Worm (Caenorhabditis elegans) whole organism, young adult: Measurements from ENCODE around the gene F26D2.14.

Experiments used
- B0019.2 ChIP-seq: fragments of 200-800 bp; sonication (Bioruptor generic); conservative IDR thresholded peaks from 2 replicates; pipeline ENCODE4 v1.3.6; 2022; ENCODE audit warnings: missing genetic modification reagents, missing genetic modification characterization, missing compliant biosample characterization
- B0261.1 ChIP-seq: sonication (generic microtip); optimal IDR thresholded peaks from 2 replicates; lab custom pipeline; 2016; ENCODE audit warnings: mild to moderate bottlenecking, missing genetic modification characterization, moderate library complexity, missing compliant biosample characterization
- C06A6.2 ChIP-seq: fragments of 200-800 bp; sonication (Bioruptor generic); conservative IDR thresholded peaks from 2 replicates; pipeline ENCODE4 v1.3.6; 2022; ENCODE audit warnings: missing genetic modification characterization, missing compliant biosample characterization
- C17E4.6 ChIP-seq: fragments of 200-800 bp; sonication (Bioruptor generic); IDR thresholded peaks from 2 replicates; pipeline ENCODE4 v1.3.6; 2022; ENCODE audit warnings: missing genetic modification reagents, missing genetic modification characterization, missing compliant biosample characterization
- F10E7.11 ChIP-seq: sonication (generic microtip); optimal IDR thresholded peaks from 2 replicates; lab custom pipeline; 2017; ENCODE audit warnings: mild to moderate bottlenecking, missing genetic modification characterization, moderate library complexity, missing compliant biosample characterization
- F22D6.2 ChIP-seq: sonication (generic microtip); optimal IDR thresholded peaks from 2 replicates; lab custom pipeline; 2016; ENCODE audit warnings: mild to moderate bottlenecking, missing genetic modification characterization, missing compliant biosample characterization
- F39B2.1 ChIP-seq: fragments of 200-800 bp; sonication (Bioruptor generic); IDR thresholded peaks from 2 replicates; pipeline ENCODE4 v1.3.6; 2022; ENCODE audit warnings: missing genetic modification reagents, missing genetic modification characterization, missing compliant biosample characterization
- F57A8.1 ChIP-seq: fragments of 200-800 bp; sonication (Bioruptor generic); optimal IDR thresholded peaks from 2 replicates; lab custom pipeline; 2018; ENCODE audit warnings: mild to moderate bottlenecking, missing genetic modification characterization, moderate library complexity, missing compliant biosample characterization
- K11D2.4 ChIP-seq: fragments of 200-800 bp; sonication (Bioruptor generic); IDR thresholded peaks from 2 replicates; pipeline ENCODE4 v1.3.6; 2022; ENCODE audit warnings: missing genetic modification reagents, missing genetic modification characterization, missing compliant biosample characterization
- T07F8.4 ChIP-seq: sonication (generic microtip); optimal IDR thresholded peaks from 2 replicates; lab custom pipeline; 2016; ENCODE audit warnings: mild to moderate bottlenecking, missing genetic modification characterization, moderate library complexity, missing compliant biosample characterization
- Y53F4B.3 ChIP-seq: fragments of 200-800 bp; sonication (Bioruptor generic); IDR thresholded peaks from 2 replicates; pipeline ENCODE4 v1.3.6; 2022; ENCODE audit warnings: missing genetic modification reagents, missing genetic modification characterization, missing compliant biosample characterization
- Y53G8AR.9 ChIP-seq: fragments of 200-800 bp; sonication (Bioruptor generic); conservative IDR thresholded peaks from 2 replicates; pipeline ENCODE4 v1.3.6; 2022; ENCODE audit warnings: missing genetic modification reagents, missing genetic modification characterization, missing compliant biosample characterization
- Y79H2A.3 ChIP-seq: fragments of 200-800 bp; sonication (Bioruptor generic); conservative IDR thresholded peaks from 2 replicates; pipeline ENCODE4 v1.3.6; 2022; ENCODE audit warnings: missing genetic modification reagents, missing genetic modification characterization, missing compliant biosample characterization
- attf-6 ChIP-seq: fragments of 200-800 bp; sonication (Bioruptor generic); IDR thresholded peaks from 2 replicates; pipeline ENCODE4 v1.3.6; 2022; ENCODE audit warnings: missing genetic modification reagents, missing genetic modification characterization, missing compliant biosample characterization
- ccch-3 ChIP-seq: fragments of 200-800 bp; sonication (Bioruptor generic); optimal IDR thresholded peaks from 2 replicates; lab custom pipeline; 2018; ENCODE audit warnings: mild to moderate bottlenecking, missing genetic modification characterization, missing compliant biosample characterization
- ceh-100 ChIP-seq: fragments of 200-800 bp; sonication (Bioruptor generic); IDR thresholded peaks from 2 replicates; pipeline ENCODE4 v1.3.6; 2022; ENCODE audit warnings: missing genetic modification reagents, missing genetic modification characterization, missing compliant biosample characterization
- ceh-27 ChIP-seq: fragments of 200-800 bp; sonication (Bioruptor generic); optimal IDR thresholded peaks from 2 replicates; lab custom pipeline; 2018; ENCODE audit warnings: mild to moderate bottlenecking, missing genetic modification characterization, moderate library complexity, missing compliant biosample characterization
- ceh-40 ChIP-seq: fragments of 200-800 bp; sonication (Bioruptor generic); IDR thresholded peaks from 2 replicates; pipeline ENCODE4 v1.3.6; 2022; ENCODE audit warnings: missing genetic modification characterization, missing compliant biosample characterization
- ceh-58 ChIP-seq: fragments of 200-800 bp; sonication (Bioruptor generic); IDR thresholded peaks from 2 replicates; pipeline ENCODE4 v1.3.6; 2022; ENCODE audit warnings: missing genetic modification characterization, missing compliant biosample characterization
- ceh-91 ChIP-seq: fragments of 200-800 bp; sonication (Bioruptor generic); IDR thresholded peaks from 2 replicates; pipeline ENCODE4 v1.3.6; 2022; ENCODE audit warnings: missing genetic modification reagents, missing genetic modification characterization, missing compliant biosample characterization
- efl-1 ChIP-seq: fragments of 150-350 bp; optimal IDR thresholded peaks from 2 replicates; lab custom pipeline; 2014; ENCODE audit warnings: missing biosample characterization, missing genetic modification reagents, missing genetic modification characterization
- him-1 ChIP-seq: sonication (generic microtip); optimal IDR thresholded peaks from 2 replicates; lab custom pipeline; 2016; ENCODE audit warnings: missing genotype, missing genetic modification reagents, missing genetic modification characterization, missing compliant biosample characterization
- hrde-1 ChIP-seq: sonication (generic microtip); optimal IDR thresholded peaks from 2 replicates; lab custom pipeline; 2016; ENCODE audit warnings: missing genetic modification characterization, mild to moderate bottlenecking, missing compliant biosample characterization, moderate library complexity, missing genotype, missing genetic modification reagents, borderline replicate concordance
- lag-1 ChIP-seq: fragments of 200-800 bp; sonication (Bioruptor generic); IDR thresholded peaks from 2 replicates; pipeline ENCODE4 v1.3.6; 2022; ENCODE audit warnings: missing genetic modification reagents, missing genetic modification characterization, missing compliant biosample characterization
- lin-40 ChIP-seq: sonication (generic microtip); optimal IDR thresholded peaks from 2 replicates; lab custom pipeline; 2016; ENCODE audit warnings: missing genetic modification characterization, mild to moderate bottlenecking, missing compliant biosample characterization, missing genotype, missing genetic modification reagents
- lin-54 ChIP-seq: fragments of 200-800 bp; sonication (Bioruptor generic); optimal IDR thresholded peaks from 2 replicates; lab custom pipeline; 2018; ENCODE audit warnings: mild to moderate bottlenecking, missing genetic modification characterization, missing compliant biosample characterization
- lir-1 ChIP-seq: fragments of 200-800 bp; sonication (Bioruptor generic); conservative IDR thresholded peaks from 2 replicates; pipeline ENCODE4 v1.3.6; 2022; ENCODE audit warnings: missing genetic modification reagents, missing genetic modification characterization, missing compliant biosample characterization
- mes-4 ChIP-seq: sonication (generic microtip); optimal IDR thresholded peaks from 2 replicates; lab custom pipeline; 2016; ENCODE audit warnings: missing genotype, missing genetic modification characterization, missing compliant biosample characterization
- nfya-1 ChIP-seq: sonication (generic microtip); optimal IDR thresholded peaks from 2 replicates; lab custom pipeline; 2017; ENCODE audit warnings: antibody characterized with exemption, missing compliant biosample characterization, missing genetic modification characterization, borderline replicate concordance; ENCODE audit not compliant: insufficient read depth
- nhr-27 ChIP-seq: fragments of 200-800 bp; sonication (Bioruptor generic); optimal IDR thresholded peaks from 2 replicates; lab custom pipeline; 2018; ENCODE audit warnings: mild to moderate bottlenecking, missing genetic modification characterization, moderate library complexity, missing compliant biosample characterization
- rec-8 ChIP-seq, 2 experiments: sonication (generic microtip); optimal IDR thresholded peaks; 2 replicates each; lab custom pipeline; 2016; ENCODE audit warnings: mild to moderate bottlenecking in 2 of 2, missing genetic modification characterization in 2 of 2, missing genetic modification reagents in 2 of 2, missing genotype in 2 of 2, missing biosample characterization in 1 of 2, missing compliant biosample characterization in 1 of 2, moderate library complexity in 1 of 2
- repo-1 ChIP-seq: sonication (generic microtip); optimal IDR thresholded peaks from 2 replicates; lab custom pipeline; 2017; ENCODE audit warnings: mild to moderate bottlenecking, missing genetic modification characterization, missing compliant biosample characterization
- rpc-1 ChIP-seq, 2 experiments: fragments of 150-350 bp in 1 of 2; sonication (generic microtip) in 1 of 2; optimal IDR thresholded peaks; 2 replicates each; lab custom pipeline; 2014 to 2018; ENCODE audit warnings: missing biosample characterization in 1 of 2, missing genetic modification characterization in 1 of 2, missing genetic modification reagents in 1 of 2, missing genotype in 1 of 2
- snpc-1.1 ChIP-seq: sonication (generic microtip); optimal IDR thresholded peaks from 2 replicates; lab custom pipeline; 2017; ENCODE audit warnings: missing genetic modification characterization, mild to moderate bottlenecking, missing compliant biosample characterization, antibody characterized with exemption, moderate library complexity, missing genotype, missing genetic modification reagents; ENCODE audit not compliant: insufficient read depth
- tbp1 ChIP-seq: fragments of 200-800 bp; sonication (Bioruptor generic); optimal IDR thresholded peaks from 2 replicates; lab custom pipeline; 2018; ENCODE audit warnings: mild to moderate bottlenecking, missing genetic modification characterization, missing compliant biosample characterization
- tbx-9 ChIP-seq: sonication (generic microtip); optimal IDR thresholded peaks from 2 replicates; lab custom pipeline; 2016; ENCODE audit warnings: borderline replicate concordance, missing genetic modification characterization, inconsistent platforms, missing compliant biosample characterization
- tlf-1 ChIP-seq: fragments of 200-800 bp; sonication (Bioruptor generic); optimal IDR thresholded peaks from 2 replicates; lab custom pipeline; 2018; ENCODE audit warnings: mild to moderate bottlenecking, missing genetic modification characterization, missing compliant biosample characterization
- ztf-18 ChIP-seq: sonication (generic microtip); optimal IDR thresholded peaks from 2 replicates; lab custom pipeline; 2016; ENCODE audit warnings: missing genotype, mild to moderate bottlenecking, missing genetic modification characterization, missing compliant biosample characterization
- ztf-22 ChIP-seq: fragments of 200-800 bp; sonication (Bioruptor generic); optimal IDR thresholded peaks from 2 replicates; lab custom pipeline; 2018; ENCODE audit warnings: mild to moderate bottlenecking, missing genetic modification characterization, moderate library complexity, missing compliant biosample characterization
- ztf-28 ChIP-seq: fragments of 200-800 bp; sonication (Bioruptor generic); IDR thresholded peaks from 2 replicates; pipeline ENCODE4 v1.3.6; 2022; ENCODE audit warnings: missing genetic modification reagents, missing genetic modification characterization, missing compliant biosample characterization
- ztf-3 ChIP-seq: fragments of 200-800 bp; sonication (Bioruptor generic); optimal IDR thresholded peaks from 2 replicates; lab custom pipeline; 2018; ENCODE audit warnings: mild to moderate bottlenecking, missing genetic modification characterization, missing compliant biosample characterization
- ztf-6 ChIP-seq: fragments of 200-800 bp; sonication (Bioruptor generic); IDR thresholded peaks from 2 replicates; pipeline ENCODE4 v1.3.6; 2022; ENCODE audit warnings: missing genetic modification reagents, missing genetic modification characterization, missing compliant biosample characterization

F26D2.14 gene

DNA sequence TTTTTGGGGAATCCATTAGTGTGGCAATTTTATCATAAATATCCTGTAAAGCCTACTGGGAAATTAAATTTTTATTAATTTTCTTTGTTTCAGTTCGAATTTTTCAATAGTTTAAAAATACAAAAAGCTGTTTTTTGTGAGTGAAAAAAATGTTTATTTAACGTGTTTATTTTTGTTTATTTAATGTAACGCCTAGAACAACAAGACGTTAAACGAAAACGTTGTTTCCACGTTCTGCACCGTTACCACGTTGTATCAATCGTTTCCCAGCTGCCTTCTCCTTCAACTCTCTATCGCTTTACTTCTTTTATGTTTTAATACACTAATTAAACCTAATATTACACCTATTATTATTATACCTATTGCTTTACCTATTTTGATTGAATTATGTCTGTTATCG is 12.1 kb downstream of the F26D2.14 start, which contains the start of gene T08G3.13:
T08G3.13 (plus strand) TSS at position 301 of the 400 bp plus-strand sequence.
- TF ChIP-seq K11D2.4 (GFP tag; lab: Robert Waterston, UW), result no peak
- TF ChIP-seq lin-54 (GFP tag; lab: Kevin White, UChicago), result no peak
- TF ChIP-seq nhr-27 (tag; lab: Kevin White, UChicago), result no peak
- TF ChIP-seq repo-1 (tag; lab: Kevin White, UChicago), result no peak

- TF ChIP-seq ccch-3 (GFP tag; lab: Kevin White, UChicago), result no peak
- no peak for TF ChIP-seq ceh-40 (GFP tag; lab: Robert Waterston, UW)
- TF ChIP-seq Y53F4B.3, result no peak
- TF ChIP-seq attf-6, result no peak
- no peak for TF ChIP-seq ztf-28
- no peak for TF ChIP-seq nhr-27 (tag; lab: Kevin White, UChicago)
- TF ChIP-seq rec-8 (tag; optimal IDR thresholded peaks at IDR 0.05; lab: Kevin White, UChicago), result no peak
- no peak for TF ChIP-seq tbx-9 (tag; lab: Kevin White, UChicago)
- TF ChIP-seq ceh-27, result no peak
- no peak for TF ChIP-seq mes-4 (tag; lab: Kevin White, UChicago)
These were observed 19.4 kb downstream of the F26D2.14 start, which contains the start of gene str-14 for ce11 chrV:16455065-16455464. TSS of gene str-14 (minus strand) at chrV:16455165.

- TF ChIP-seq lag-1 (GFP tag; lab: Robert Waterston, UW) (no peak), ztf-18 (tag; lab: Kevin White, UChicago) (no peak), hrde-1 (tag; lab: Kevin White, UChicago) (no peak), Y53F4B.3 (no peak), ztf-3 (GFP tag; lab: Kevin White, UChicago) (no peak), B0019.2 (no peak), nfya-1 (tag; lab: Kevin White, UChicago) (no peak), efl-1 (GFP tag; lab: Kevin White, UChicago) (no peak), ceh-91 (GFP tag; lab: Robert Waterston, UW) (no peak), snpc-1.1 (tag; lab: Kevin White, UChicago) (no peak), K11D2.4 (GFP tag; lab: Robert Waterston, UW) (no peak), C06A6.2 (GFP tag; lab: Robert Waterston, UW) (no peak), F22D6.2 (no peak), T07F8.4 (tag; lab: Kevin White, UChicago) (no peak), ztf-6 (GFP tag; lab: Robert Waterston, UW) (no peak), tbp1 (GFP tag; lab: Kevin White, UChicago) (no peak), ceh-40 (GFP tag; lab: Robert Waterston, UW) (no peak)
These were observed 23.1 kb downstream of the F26D2.14 start, which contains the start of gene str-15 for ce11 chrV:16458714-16459113. TSS of gene str-15 (minus strand) at chrV:16458814.

DNA sequence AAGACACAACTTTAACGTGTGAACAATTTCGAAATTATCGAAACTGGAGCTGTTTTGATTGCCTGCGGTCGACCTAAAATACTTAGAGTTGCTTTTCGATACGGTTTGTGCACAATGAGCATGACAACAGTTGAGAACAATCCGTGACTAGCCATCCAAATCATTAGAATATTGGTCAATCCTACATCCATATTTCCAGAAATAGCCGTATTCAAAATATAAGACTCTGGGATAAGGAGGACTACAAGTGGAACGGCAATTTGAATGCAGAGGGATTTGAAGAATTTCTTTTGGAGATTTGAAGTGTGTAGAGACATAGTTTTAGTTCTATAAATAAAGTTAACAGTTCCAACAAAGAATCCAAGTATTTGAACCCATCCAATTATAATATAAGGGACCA is 23.7 kb downstream of the F26D2.14 start:
- no peak for TF ChIP-seq Y53G8AR.9 (GFP tag; lab: Robert Waterston, UW)
- no peak for TF ChIP-seq F10E7.11 (tag; lab: Kevin White, UChicago)
- TF ChIP-seq repo-1 (tag; lab: Kevin White, UChicago), result no peak
- no peak for TF ChIP-seq lir-1
- no peak for TF ChIP-seq ceh-58
- TF ChIP-seq F57A8.1, result no peak
- TF ChIP-seq ztf-22 (GFP tag; lab: Kevin White, UChicago), result no peak
- TF ChIP-seq F39B2.1 (GFP tag; lab: Robert Waterston, UW), result no peak
- TF ChIP-seq him-1 (tag; lab: Kevin White, UChicago), result no peak
- no peak for TF ChIP-seq rpc-1 (optimal IDR thresholded peaks at IDR 0.05; lab: Kevin White, UChicago)
- TF ChIP-seq rpc-1 (tag; optimal IDR thresholded peaks at IDR 0.05; lab: Kevin White, UChicago), result no peak
- no peak for TF ChIP-seq Y79H2A.3 (GFP tag; lab: Robert Waterston, UW)
- TF ChIP-seq C06A6.2 (GFP tag; lab: Robert Waterston, UW), result no peak
- TF ChIP-seq lin-40, result no peak
- TF ChIP-seq ztf-6 (GFP tag; lab: Robert Waterston, UW), result no peak
- TF ChIP-seq tlf-1, result no peak
- TF ChIP-seq B0261.1 (tag; lab: Kevin White, UChicago), result no peak
- TF ChIP-seq C17E4.6, result no peak
- no peak for TF ChIP-seq ceh-100 (GFP tag; lab: Robert Waterston, UW)
- TF ChIP-seq, all 124 proteins: peak for 0
